Worm (Caenorhabditis elegans) whole organism, midembryonic: ENCODE measurements around the gene cthd-1.

ENCODE experiments used
- T22C8.4 ChIP-seq: fragments of 200-800 bp; sonication (Bioruptor generic); IDR thresholded peaks from 2 replicates; pipeline ENCODE4 v1.3.6; 2022; ENCODE audit warnings: missing genetic modification characterization, missing compliant biosample characterization
- cog-1 ChIP-seq: sonication (generic microtip); optimal IDR thresholded peaks from 2 replicates; lab custom pipeline; 2016; ENCODE audit warnings: missing genetic modification characterization, missing compliant biosample characterization
- flt-1 ChIP-seq: fragments of 200-800 bp; sonication (Bioruptor generic); IDR thresholded peaks from 2 replicates; pipeline ENCODE4 v1.3.6; 2022; ENCODE audit warnings: missing genetic modification characterization, missing compliant biosample characterization
- klf-2 ChIP-seq: fragments of 200-800 bp; sonication (Bioruptor generic); conservative IDR thresholded peaks from 2 replicates; pipeline ENCODE4 v1.3.6; 2022; ENCODE audit warnings: missing genetic modification reagents, missing genetic modification characterization, missing compliant biosample characterization
- med-1 ChIP-seq: sonication (generic microtip); optimal IDR thresholded peaks from 2 replicates; lab custom pipeline; 2017; ENCODE audit warnings: missing genetic modification characterization, mild to moderate bottlenecking, missing compliant biosample characterization, antibody characterized with exemption, missing genetic modification reagents; ENCODE audit not compliant: insufficient read depth
- ref-1 ChIP-seq: fragments of 200-800 bp; sonication (Bioruptor generic); conservative IDR thresholded peaks from 2 replicates; pipeline ENCODE4 v1.3.6; 2022; ENCODE audit warnings: missing genetic modification reagents, missing genetic modification characterization, missing compliant biosample characterization
- tab-1 ChIP-seq: fragments of 200-800 bp; sonication (Bioruptor generic); IDR thresholded peaks from 2 replicates; pipeline ENCODE4 v1.3.6; 2022; ENCODE audit warnings: missing genetic modification characterization, missing compliant biosample characterization
- ztf-23 ChIP-seq: fragments of 200-800 bp; sonication (Bioruptor generic); IDR thresholded peaks from 2 replicates; pipeline ENCODE4 v1.3.6; 2022; ENCODE audit warnings: missing genetic modification reagents, missing genetic modification characterization, missing compliant biosample characterization
- ztf-29 ChIP-seq: fragments of 200-800 bp; sonication (Bioruptor generic); IDR thresholded peaks from 2 replicates; pipeline ENCODE4 v1.3.6; 2022; ENCODE audit warnings: missing genetic modification reagents, missing genetic modification characterization, missing compliant biosample characterization

cthd-1 gene

ce11 chrV:9654154-9654805 is 23.8 kb upstream of the cthd-1 start, which contains the start of gene cyp-29A4:
Gene cyp-29A4, plus strand, starts transcription at chrV:9654755.
- TF ChIP-seq klf-2 (no peak), ref-1 (GFP tag; lab: Robert Waterston, UW) (no peak), T22C8.4 (GFP tag; lab: Robert Waterston, UW) (no peak), ztf-23 (GFP tag; lab: Robert Waterston, UW) (no peak), flt-1 (GFP tag; lab: Robert Waterston, UW) (no peak), cog-1 (tag; lab: Kevin White, UChicago) (no peak), tab-1 (GFP tag; lab: Robert Waterston, UW) (no peak), med-1 (GFP tag; lab: Kevin White, UChicago) (no peak), ztf-29 (GFP tag; lab: Robert Waterston, UW) (no peak)

- TF ChIP-seq med-1 (GFP tag; lab: Kevin White, UChicago) (no peak), ztf-29 (GFP tag; lab: Robert Waterston, UW) (no peak), ref-1 (GFP tag; lab: Robert Waterston, UW) (no peak), cog-1 (tag; lab: Kevin White, UChicago) (no peak), T22C8.4 (GFP tag; lab: Robert Waterston, UW) (no peak), tab-1 (GFP tag; lab: Robert Waterston, UW) (no peak), klf-2 (no peak), flt-1 (GFP tag; lab: Robert Waterston, UW) (no peak), ztf-23 (GFP tag; lab: Robert Waterston, UW) (no peak)
Measured at ce11 chrV:9661514-9661913, 16.6 kb upstream of the cthd-1 start, which contains the start of gene pitr-4. Gene pitr-4, minus strand, starts transcription at chrV:9661614.

ce11 chrV:9663948-9664347 is 14.1 kb upstream of the cthd-1 start:
- TF ChIP-seq ztf-23 (GFP tag; lab: Robert Waterston, UW) (no peak), cog-1 (tag; lab: Kevin White, UChicago) (no peak), ztf-29 (GFP tag; lab: Robert Waterston, UW) (no peak), tab-1 (GFP tag; lab: Robert Waterston, UW) (no peak), flt-1 (GFP tag; lab: Robert Waterston, UW) (no peak), T22C8.4 (GFP tag; lab: Robert Waterston, UW) (no peak), klf-2 (no peak), ref-1 (GFP tag; lab: Robert Waterston, UW) (no peak), med-1 (GFP tag; lab: Kevin White, UChicago) (no peak)

DNA sequence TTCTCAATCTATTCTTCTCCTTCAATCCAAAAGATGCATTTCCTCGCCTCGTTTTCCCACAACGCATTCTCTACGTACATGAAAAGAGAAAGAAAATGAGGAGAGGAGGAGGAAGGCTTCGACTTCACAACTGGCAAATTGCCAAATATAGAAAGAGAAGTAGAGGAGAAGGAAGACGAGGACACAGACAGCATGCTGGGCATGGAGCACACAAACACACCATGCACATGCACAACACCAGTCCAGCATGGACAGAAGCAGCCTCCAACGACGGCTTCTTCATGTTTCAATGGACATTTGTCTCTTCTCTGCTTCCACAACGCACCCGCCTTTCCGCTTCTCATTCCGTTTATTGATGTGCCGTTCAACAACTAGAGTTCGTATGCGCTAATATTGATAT is 13.5 kb upstream of the cthd-1 start:
- no peak for TF ChIP-seq ref-1 (GFP tag; lab: Robert Waterston, UW)
- no peak for TF ChIP-seq ztf-29 (GFP tag; lab: Robert Waterston, UW)
- no peak for TF ChIP-seq tab-1 (GFP tag; lab: Robert Waterston, UW)
- TF ChIP-seq ztf-23 (GFP tag; lab: Robert Waterston, UW): no peak
- no peak for TF ChIP-seq T22C8.4 (GFP tag; lab: Robert Waterston, UW)
- TF ChIP-seq klf-2: no peak

DNA sequence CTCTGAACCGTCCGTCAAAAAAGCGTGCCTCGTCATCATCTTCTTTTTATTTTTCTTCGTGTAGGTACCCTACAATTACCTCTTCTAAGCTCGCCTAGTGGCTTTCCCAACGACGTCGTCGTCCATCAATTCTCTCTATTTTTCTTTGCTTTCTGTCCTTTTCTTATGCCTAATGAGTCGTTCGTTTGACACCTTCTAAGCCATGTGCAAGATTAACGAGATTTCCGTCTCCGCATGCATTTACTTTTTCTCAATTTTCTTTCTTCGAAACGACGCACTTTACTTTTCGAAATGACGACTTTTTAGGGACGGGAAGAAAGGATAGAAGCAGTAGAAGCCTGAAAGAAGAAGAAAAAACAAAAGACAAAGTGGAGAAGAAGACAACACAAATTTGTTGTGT is 11.7 kb upstream of the cthd-1 start, which contains the start of gene ZK287.1:
Gene ZK287.1, plus strand, starts transcription at position 301 of the 400 bp plus-strand sequence.
- TF ChIP-seq ztf-23 (GFP tag; lab: Robert Waterston, UW) (no peak), T22C8.4 (GFP tag; lab: Robert Waterston, UW) (no peak), flt-1 (GFP tag; lab: Robert Waterston, UW) (no peak), klf-2 (no peak), ref-1 (GFP tag; lab: Robert Waterston, UW) (no peak), ztf-29 (GFP tag; lab: Robert Waterston, UW) (no peak), cog-1 (tag; lab: Kevin White, UChicago) (no peak), tab-1 (GFP tag; lab: Robert Waterston, UW) (no peak), med-1 (GFP tag; lab: Kevin White, UChicago) (no peak)

DNA sequence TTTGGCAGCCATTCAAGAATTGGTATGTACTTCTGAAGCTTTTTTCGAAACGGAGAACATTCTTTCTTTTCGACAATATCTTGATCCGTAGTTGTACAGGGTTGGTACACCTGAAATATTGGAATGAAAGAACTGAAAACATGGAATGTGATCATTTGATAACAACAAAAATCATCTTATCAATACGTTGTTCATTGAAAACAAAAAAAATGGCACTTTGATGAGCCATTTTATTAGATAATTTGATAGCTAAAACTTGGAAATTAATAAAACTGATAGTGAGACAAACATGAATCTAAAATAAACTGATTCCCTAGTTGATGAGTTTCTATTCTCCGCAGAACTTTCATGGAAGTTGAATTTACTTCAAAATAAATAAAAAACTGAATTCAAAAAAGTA is 5.6 kb upstream of the cthd-1 start:
- TF ChIP-seq ztf-29 (GFP tag; lab: Robert Waterston, UW) (no peak), tab-1 (GFP tag; lab: Robert Waterston, UW) (no peak), ref-1 (GFP tag; lab: Robert Waterston, UW) (no peak), cog-1 (tag; lab: Kevin White, UChicago) (no peak), flt-1 (GFP tag; lab: Robert Waterston, UW) (no peak), klf-2 (no peak), med-1 (GFP tag; lab: Kevin White, UChicago) (no peak), T22C8.4 (GFP tag; lab: Robert Waterston, UW) (no peak), ztf-23 (GFP tag; lab: Robert Waterston, UW) (no peak)

DNA sequence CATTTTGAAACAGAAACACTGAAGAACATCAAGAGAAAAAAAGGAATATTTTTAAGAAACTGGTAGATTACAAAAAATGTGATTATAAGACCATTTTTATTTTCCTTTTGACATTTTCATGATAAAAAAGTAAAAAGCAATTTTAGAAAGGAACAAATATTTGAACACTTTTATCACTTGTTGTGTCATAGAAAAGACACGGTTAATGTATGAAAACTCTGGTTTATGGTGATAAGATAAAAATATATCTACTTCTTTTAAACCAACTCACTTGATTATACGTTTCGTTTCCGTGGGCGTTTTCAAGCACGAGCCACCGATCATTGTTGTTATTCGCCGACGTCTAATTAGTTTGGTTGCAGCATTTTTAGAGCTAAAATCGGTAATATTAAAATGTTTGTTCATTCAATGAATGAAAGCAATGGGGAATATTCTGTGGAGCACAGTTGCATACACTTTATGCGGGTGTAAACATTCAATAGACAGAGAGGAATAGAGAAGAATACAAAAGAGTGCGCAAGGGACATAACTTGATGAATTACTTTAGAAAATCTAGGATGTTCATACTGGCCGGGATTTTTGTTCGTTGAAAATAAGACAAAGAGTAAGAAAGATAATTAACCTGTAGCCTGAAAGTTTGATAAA is 4.8 kb upstream of the cthd-1 start, which contains the start of gene sulp-8:
Gene sulp-8, minus strand, starts transcription at position 469 of the 645 bp plus-strand sequence.
- no peak for TF ChIP-seq T22C8.4 (GFP tag; lab: Robert Waterston, UW)
- TF ChIP-seq flt-1 (GFP tag; lab: Robert Waterston, UW): no peak
- TF ChIP-seq ref-1 (GFP tag; lab: Robert Waterston, UW): no peak
- no peak for TF ChIP-seq med-1 (GFP tag; lab: Kevin White, UChicago)
- TF ChIP-seq klf-2: no peak
- no peak for TF ChIP-seq ztf-23 (GFP tag; lab: Robert Waterston, UW)
- no peak for TF ChIP-seq tab-1 (GFP tag; lab: Robert Waterston, UW)
- no peak for TF ChIP-seq cog-1 (tag; lab: Kevin White, UChicago)
- no peak for TF ChIP-seq ztf-29 (GFP tag; lab: Robert Waterston, UW)

DNA sequence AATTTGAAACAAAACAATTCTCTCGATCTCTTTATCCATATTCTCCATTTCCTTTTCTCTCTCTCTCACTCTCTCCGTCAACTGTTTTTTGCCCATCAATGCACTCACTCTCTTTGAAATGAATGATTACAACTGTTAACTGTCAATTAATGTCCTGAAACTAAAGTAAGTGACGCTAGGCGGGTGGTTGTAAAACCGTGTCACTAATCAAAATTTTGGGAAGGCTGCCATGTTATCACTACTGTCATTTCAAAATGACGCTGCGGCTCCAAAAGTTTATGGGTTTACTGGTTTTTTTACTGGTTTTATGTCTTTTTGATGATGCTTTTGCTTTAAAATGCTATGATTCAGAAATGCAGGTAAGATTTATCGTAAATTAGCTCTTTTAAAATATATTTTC is 1.1 kb downstream of the cthd-1 start, which contains the start of gene ZK287.9:
Gene ZK287.9, plus strand, starts transcription at position 192 of the 400 bp plus-strand sequence.
- TF ChIP-seq cog-1 (tag; lab: Kevin White, UChicago): no peak

DNA sequence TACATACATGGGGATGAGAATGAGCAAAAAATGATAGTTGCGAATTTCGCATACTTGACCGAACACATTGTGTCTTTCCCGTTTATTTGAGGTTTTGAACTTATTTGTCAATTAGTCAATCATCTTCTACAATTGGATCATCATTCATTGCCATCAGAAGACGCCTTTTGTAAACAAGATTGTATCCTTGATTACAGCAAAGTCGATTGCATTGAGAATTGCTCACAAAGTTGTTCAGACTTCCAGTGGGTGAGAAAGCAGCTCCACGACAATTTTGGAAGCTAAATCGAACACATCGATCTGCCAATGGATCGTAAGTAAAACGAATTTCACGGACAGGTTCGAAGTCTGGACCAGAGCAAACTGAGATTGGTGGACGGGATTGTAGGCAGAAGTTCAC is 2.2 kb downstream of the cthd-1 start:
- no peak for TF ChIP-seq ztf-23 (GFP tag; lab: Robert Waterston, UW)
- no peak for TF ChIP-seq tab-1 (GFP tag; lab: Robert Waterston, UW)
- TF ChIP-seq klf-2: no peak
- TF ChIP-seq T22C8.4 (GFP tag; lab: Robert Waterston, UW): no peak
- TF ChIP-seq ref-1 (GFP tag; lab: Robert Waterston, UW): no peak
- TF ChIP-seq cog-1 (tag; lab: Kevin White, UChicago): no peak
- TF ChIP-seq ztf-29 (GFP tag; lab: Robert Waterston, UW): no peak
- TF ChIP-seq med-1 (GFP tag; lab: Kevin White, UChicago): no peak
- no peak for TF ChIP-seq flt-1 (GFP tag; lab: Robert Waterston, UW)
